Worm (Caenorhabditis elegans): ENCODE results near the gene F46F5.5.

- TF ChIP-seq alr-1 (tag; optimal IDR thresholded peaks at IDR 0.05; ENCODE audit: borderline replicate concordance): no peak
- TF ChIP-seq nhr-28 (tag; optimal IDR thresholded peaks at IDR 0.05): no peak
- no peak for TF ChIP-seq blmp-1 (tag; optimal IDR thresholded peaks at IDR 0.05)
- TF ChIP-seq ceh-8 (GFP tag; optimal IDR thresholded peaks at IDR 0.05): no peak
- no peak for TF ChIP-seq ztf-11 (tag; optimal IDR thresholded peaks at IDR 0.05)
Measured at ce11 chrII:820519-820918, 7.7 kb upstream of the F46F5.5 start, which contains the start of gene F46F5.7.
